Fruit fly (Drosophila melanogaster) whole organism, embryonic: ENCODE data around the gene CG31313.

Source experiments
- Abd-B ChIP-seq: fragments of 200-800 bp; sonication (Bioruptor generic); optimal IDR thresholded peaks from 2 replicates; lab custom pipeline; 2018; ENCODE audit warnings: missing biosample characterization, mild to moderate bottlenecking, missing genetic modification characterization, moderate library complexity
- Atf6 ChIP-seq: fragments of 200-800 bp; sonication (Bioruptor generic); IDR thresholded peaks from 2 replicates; pipeline ENCODE4 v1.3.6; 2022; ENCODE audit warnings: missing biosample characterization, missing genetic modification characterization
- CG10147 ChIP-seq: fragments of 200-800 bp; sonication (Bioruptor generic); optimal IDR thresholded peaks from 2 replicates; lab custom pipeline; 2019; ENCODE audit warnings: missing biosample characterization, mild to moderate bottlenecking, missing genetic modification characterization, moderate library complexity
- CG10959 ChIP-seq: fragments of 200-800 bp; sonication (Bioruptor generic); IDR thresholded peaks from 2 replicates; pipeline ENCODE4 v1.3.6; 2022; ENCODE audit warnings: missing biosample characterization, missing genetic modification characterization
- CG12659 ChIP-seq: fragments of 200-800 bp; sonication (Bioruptor generic); optimal IDR thresholded peaks from 3 replicates; lab custom pipeline; 2017; ENCODE audit warnings: mild to moderate bottlenecking, missing biosample characterization, missing genetic modification reagents, missing genetic modification characterization
- CG13424 ChIP-seq: fragments of 200-800 bp; sonication (Bioruptor generic); optimal IDR thresholded peaks from 2 replicates; lab custom pipeline; 2019; ENCODE audit warnings: missing biosample characterization, mild to moderate bottlenecking, missing genetic modification characterization, moderate library complexity
- CG13894 ChIP-seq: fragments of 200-800 bp; sonication (Bioruptor generic); optimal IDR thresholded peaks from 3 replicates; lab custom pipeline; 2018; ENCODE audit warnings: missing biosample characterization, mild to moderate bottlenecking, missing genetic modification characterization, moderate library complexity
- CG15514 ChIP-seq: fragments of 200-800 bp; sonication (Bioruptor generic); optimal IDR thresholded peaks from 3 replicates; lab custom pipeline; 2017; ENCODE audit warnings: missing biosample characterization, missing genetic modification characterization, mild to moderate bottlenecking, moderate library complexity, missing genetic modification reagents
- CG1647 ChIP-seq: fragments of 200-800 bp; sonication (Bioruptor generic); optimal IDR thresholded peaks from 3 replicates; lab custom pipeline; 2016; ENCODE audit warnings: missing biosample characterization, missing genetic modification characterization
- CG16779 ChIP-seq: fragments of 200-800 bp; sonication (Bioruptor generic); IDR thresholded peaks from 2 replicates; pipeline ENCODE4 v1.3.6; 2022; ENCODE audit warnings: missing biosample characterization, missing genetic modification characterization
- CG17829 ChIP-seq: fragments of 200-800 bp; optimal IDR thresholded peaks from 2 replicates; lab custom pipeline; 2019; ENCODE audit warnings: missing biosample characterization, mild to moderate bottlenecking, missing genetic modification characterization, moderate library complexity
- CG17912 ChIP-seq: fragments of 200-800 bp; sonication (Bioruptor generic); optimal IDR thresholded peaks from 2 replicates; lab custom pipeline; 2018; ENCODE audit warnings: missing biosample characterization, mild to moderate bottlenecking, missing genetic modification characterization
- CG18599 ChIP-seq: fragments of 200-800 bp; sonication (Bioruptor generic); optimal IDR thresholded peaks from 3 replicates; lab custom pipeline; 2017; ENCODE audit warnings: missing biosample characterization, missing genetic modification characterization, mild to moderate bottlenecking, moderate library complexity, missing genetic modification reagents
- CG18619 ChIP-seq: fragments of 200-800 bp; sonication (Bioruptor generic); optimal IDR thresholded peaks from 3 replicates; lab custom pipeline; 2017; ENCODE audit warnings: missing biosample characterization, mild to moderate bottlenecking, missing genetic modification characterization
- CG2129 ChIP-seq: fragments of 200-800 bp; sonication (Bioruptor generic); IDR thresholded peaks from 2 replicates; pipeline ENCODE4 v1.3.6; 2022; ENCODE audit warnings: missing biosample characterization, missing genetic modification characterization; ENCODE audit not compliant: partially characterized antibody
- CG2202 ChIP-seq: fragments of 200-800 bp; sonication (Bioruptor generic); optimal IDR thresholded peaks from 2 replicates; lab custom pipeline; 2018; ENCODE audit warnings: missing biosample characterization, mild to moderate bottlenecking, missing genetic modification characterization
- CG34224 ChIP-seq: fragments of 200-800 bp; sonication (Bioruptor generic); IDR thresholded peaks from 3 replicates; pipeline ENCODE4 v1.3.6; 2022; ENCODE audit warnings: missing biosample characterization, missing genetic modification characterization; ENCODE audit not compliant: partially characterized antibody
- CG4360 ChIP-seq: fragments of 200-800 bp; sonication (Bioruptor generic); IDR thresholded peaks from 2 replicates; pipeline ENCODE4 v1.3.6; 2022; ENCODE audit warnings: missing biosample characterization, missing genetic modification characterization
- CG6791 ChIP-seq: fragments of 200-800 bp; sonication (Bioruptor generic); IDR thresholded peaks from 3 replicates; pipeline ENCODE4 v1.3.6; 2022; ENCODE audit warnings: missing biosample characterization, missing genetic modification characterization; ENCODE audit not compliant: partially characterized antibody
- CG7786 ChIP-seq: fragments of 200-800 bp; sonication (Bioruptor generic); optimal IDR thresholded peaks from 2 replicates; lab custom pipeline; 2016; ENCODE audit warnings: missing biosample characterization, missing genetic modification characterization
- CG7987 ChIP-seq: fragments of 200-800 bp; sonication (Bioruptor generic); optimal IDR thresholded peaks from 2 replicates; lab custom pipeline; 2018; ENCODE audit warnings: missing biosample characterization, mild to moderate bottlenecking, missing genetic modification characterization, moderate library complexity
- CG8281 ChIP-seq: fragments of 200-800 bp; sonication (Bioruptor generic); optimal IDR thresholded peaks from 2 replicates; lab custom pipeline; 2018; ENCODE audit warnings: missing biosample characterization, mild to moderate bottlenecking, missing genetic modification characterization, moderate library complexity
- CG9932 ChIP-seq: fragments of 200-800 bp; sonication (Bioruptor generic); IDR thresholded peaks from 2 replicates; pipeline ENCODE4 v1.3.6; 2022; ENCODE audit warnings: missing biosample characterization, missing genetic modification characterization
- Dbx ChIP-seq: fragments of 200-800 bp; sonication (Bioruptor generic); IDR thresholded peaks from 3 replicates; pipeline ENCODE4 v1.3.6; 2022; ENCODE audit warnings: missing biosample characterization, missing genetic modification characterization
- Dip2 ChIP-seq: fragments of 200-800 bp; sonication (Bioruptor generic); IDR thresholded peaks from 2 replicates; pipeline ENCODE4 v1.3.6; 2022; ENCODE audit warnings: missing biosample characterization, missing genetic modification characterization
- Fer1 ChIP-seq: fragments of 200-800 bp; sonication (Bioruptor generic); optimal IDR thresholded peaks from 2 replicates; lab custom pipeline; 2017; ENCODE audit warnings: missing biosample characterization, mild to moderate bottlenecking, missing genetic modification characterization
- H2.0 ChIP-seq: fragments of 200-800 bp; sonication (Bioruptor generic); IDR thresholded peaks from 2 replicates; pipeline ENCODE4 v1.3.6; 2022; ENCODE audit warnings: missing biosample characterization, missing genetic modification characterization
- HmgD ChIP-seq: fragments of 200-800 bp; sonication (Bioruptor generic); optimal IDR thresholded peaks from 3 replicates; lab custom pipeline; 2016; ENCODE audit warnings: missing biosample characterization, missing genetic modification characterization
- Hr51 ChIP-seq, 2 experiments: fragments of 200-800 bp; sonication (Bioruptor generic); optimal IDR thresholded peaks; 2 replicates in 1 of 2; 3 replicates in 1 of 2; lab custom pipeline; 2016 to 2018; ENCODE audit warnings: missing biosample characterization in 2 of 2, missing genetic modification characterization in 2 of 2, mild to moderate bottlenecking in 1 of 2, moderate library complexity in 1 of 2
- Max ChIP-seq: fragments of 200-800 bp; sonication (Bioruptor generic); optimal IDR thresholded peaks from 2 replicates; lab custom pipeline; 2016; ENCODE audit warnings: missing biosample characterization, mild to moderate bottlenecking, missing genetic modification characterization
- Nf-YA ChIP-seq: fragments of 200-800 bp; sonication (Bioruptor generic); IDR thresholded peaks from 2 replicates; pipeline ENCODE4 v1.3.6; 2022; ENCODE audit warnings: missing biosample characterization, missing genetic modification characterization
- Oaz ChIP-seq: fragments of 200-800 bp; sonication (Bioruptor generic); IDR thresholded peaks from 2 replicates; pipeline ENCODE4 v1.3.6; 2022; ENCODE audit warnings: missing biosample characterization, missing genetic modification characterization
- az2 ChIP-seq: fragments of 200-800 bp; sonication (Bioruptor generic); optimal IDR thresholded peaks from 3 replicates; lab custom pipeline; 2016; ENCODE audit warnings: missing biosample characterization, missing genetic modification characterization
- chinmo ChIP-seq: fragments of 200-800 bp; sonication (Bioruptor generic); IDR thresholded peaks from 4 replicates; pipeline ENCODE4 v1.3.6; 2022; ENCODE audit warnings: missing biosample characterization, missing genetic modification characterization; ENCODE audit not compliant: partially characterized antibody
- crp ChIP-seq, 2 experiments: fragments of 200-800 bp; sonication (Bioruptor generic); optimal IDR thresholded peaks; 2 replicates in 1 of 2; 3 replicates in 1 of 2; lab custom pipeline; 2017; ENCODE audit warnings: missing biosample characterization in 2 of 2, missing genetic modification characterization in 2 of 2, mild to moderate bottlenecking in 1 of 2, moderate library complexity in 1 of 2
- dpn ChIP-seq, 2 experiments: fragments of 200-800 bp; sonication (Bioruptor generic); optimal IDR thresholded peaks; 3 replicates each; lab custom pipeline; 2016; ENCODE audit warnings: missing biosample characterization in 2 of 2, missing genetic modification characterization in 2 of 2
- ems ChIP-seq: fragments of 200-800 bp; sonication (Bioruptor generic); optimal IDR thresholded peaks from 3 replicates; lab custom pipeline; 2016; ENCODE audit warnings: missing biosample characterization, missing genetic modification characterization
- en ChIP-seq: fragments of 200-800 bp; sonication (Bioruptor generic); optimal IDR thresholded peaks from 2 replicates; lab custom pipeline; 2016; ENCODE audit warnings: missing biosample characterization, missing genetic modification characterization
- grau ChIP-seq: fragments of 200-800 bp; optimal IDR thresholded peaks from 3 replicates; lab custom pipeline; 2019; ENCODE audit warnings: missing biosample characterization, mild to moderate bottlenecking, missing genetic modification characterization, moderate library complexity
- gsb-n ChIP-seq: fragments of 200-800 bp; sonication (Bioruptor generic); optimal IDR thresholded peaks from 3 replicates; lab custom pipeline; 2018; ENCODE audit warnings: missing biosample characterization, mild to moderate bottlenecking, missing genetic modification characterization
- lmd ChIP-seq: fragments of 200-800 bp; sonication (Bioruptor generic); IDR thresholded peaks from 2 replicates; pipeline ENCODE4 v1.3.6; 2022; ENCODE audit warnings: missing biosample characterization, missing genetic modification characterization
- nau ChIP-seq: fragments of 200-800 bp; sonication (Bioruptor generic); optimal IDR thresholded peaks from 3 replicates; lab custom pipeline; 2017; ENCODE audit warnings: missing biosample characterization, mild to moderate bottlenecking, missing genetic modification characterization, missing genetic modification reagents
- nmo ChIP-seq: fragments of 200-800 bp; sonication (Bioruptor generic); optimal IDR thresholded peaks from 2 replicates; lab custom pipeline; 2018; ENCODE audit warnings: missing biosample characterization, mild to moderate bottlenecking, missing genetic modification characterization, moderate library complexity
- pzg ChIP-seq: fragments of 200-800 bp; sonication (Bioruptor generic); optimal IDR thresholded peaks from 3 replicates; lab custom pipeline; 2018; ENCODE audit warnings: missing biosample characterization, mild to moderate bottlenecking, missing genetic modification characterization, moderate library complexity
- ranshi ChIP-seq: fragments of 200-800 bp; sonication (Bioruptor generic); IDR thresholded peaks from 2 replicates; pipeline ENCODE4 v1.3.6; 2022; ENCODE audit warnings: missing biosample characterization, missing genetic modification characterization
- sens ChIP-seq: fragments of 200-800 bp; sonication (Bioruptor generic); peaks from one replicate; lab custom pipeline; 2016; ENCODE audit warnings: missing biosample characterization, missing genetic modification characterization
- sr ChIP-seq: fragments of 200-800 bp; sonication (Bioruptor generic); IDR thresholded peaks from 3 replicates; pipeline ENCODE4 v1.3.6; 2022; ENCODE audit warnings: missing biosample characterization, missing genetic modification characterization
- tgo ChIP-seq: fragments of 200-800 bp; sonication (Bioruptor generic); IDR thresholded peaks from 3 replicates; pipeline ENCODE4 v1.3.6; 2022; ENCODE audit warnings: missing biosample characterization, missing genetic modification characterization
- zfh1 ChIP-seq: fragments of 200-800 bp; sonication (Bioruptor generic); IDR thresholded peaks from 3 replicates; pipeline ENCODE4 v1.3.6; 2022; ENCODE audit warnings: missing biosample characterization, missing genetic modification characterization

Gene CG31313

DNA sequence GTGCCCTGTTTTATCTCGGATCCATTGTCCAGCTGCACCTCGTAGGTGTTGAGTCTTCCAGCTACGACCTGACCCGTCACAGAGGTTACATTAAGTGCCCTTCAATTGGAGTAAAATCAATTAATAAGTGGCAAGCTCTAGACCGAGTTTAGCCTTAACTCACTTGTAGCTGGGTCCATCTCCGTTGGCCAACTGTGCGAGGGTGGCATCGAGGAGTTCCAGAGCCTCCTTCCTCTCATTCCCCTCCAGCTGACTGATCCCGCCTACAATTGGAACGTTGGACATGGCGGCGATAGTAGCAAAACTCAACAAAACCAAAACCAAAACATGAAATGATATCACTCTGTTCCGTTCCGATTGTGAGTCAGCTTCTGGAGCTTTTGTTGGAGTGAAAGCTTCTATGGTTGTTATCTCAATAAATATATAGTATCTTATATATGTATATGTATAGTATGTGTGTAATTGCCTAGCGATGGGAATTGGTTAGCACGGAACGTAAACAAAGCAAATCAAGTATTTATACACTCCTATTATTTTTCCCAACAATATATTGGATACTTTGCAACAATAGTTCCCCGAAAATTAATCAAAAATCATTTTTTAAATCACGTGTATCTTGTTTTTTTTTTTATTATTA, 1.4 kb upstream of the CG31313 start, which contains the start of gene CG8066 (continued):
- TF ChIP-seq CG34224 (GFP tag; lab: Robert Waterston, UW) (peak; percentile 17; the same call in 2 of the 3 replicates), CG2129 (GFP tag; lab: Robert Waterston, UW) (no peak), CG6791 (GFP tag; lab: Robert Waterston, UW) (no peak), Hr51 (GFP tag; optimal IDR thresholded peaks at IDR 0.05; lab: Kevin White, UChicago) (no peak), CG2202 (tag; lab: Kevin White, UChicago) (no peak), nau (no peak), Max (no peak), CG18619 (no peak), CG7987 (GFP tag; lab: Kevin White, UChicago) (no peak), HmgD (GFP tag; lab: Kevin White, UChicago) (no peak), dpn (GFP tag; optimal IDR thresholded peaks at IDR 0.05; lab: Kevin White, UChicago) (peak in 1 of 2 experiments; percentile 9), CG1647 (no peak), chinmo (peak; percentile 39; the same call in 1 of the 4 replicates), ranshi (GFP tag; lab: Robert Waterston, UW) (0 out of 2 replicates have a peak, but pooled peaks have one; percentile 15), Nf-YA (GFP tag; lab: Robert Waterston, UW) (no peak), CG7786 (GFP tag; lab: Kevin White, UChicago) (no peak), Fer1 (peak; percentile 44), CG18599 (GFP tag; lab: Kevin White, UChicago) (peak; percentile 49), lmd (GFP tag; lab: Robert Waterston, UW) (no peak), CG12659 (GFP tag; lab: Kevin White, UChicago) (peak; percentile 20), nmo (no peak), sr (GFP tag; lab: Robert Waterston, UW) (no peak), CG15514 (peak; percentile 51), ems (GFP tag; lab: Kevin White, UChicago) (no peak), gsb-n (no peak), Dbx (GFP tag; lab: Robert Waterston, UW) (peak; percentile 23; the same call in 1 of the 3 replicates), en (GFP tag; lab: Kevin White, UChicago) (no peak), zfh1 (GFP tag; lab: Robert Waterston, UW) (no peak), Abd-B (no peak), CG9932 (GFP tag; lab: Robert Waterston, UW) (peak; percentile 67), CG17912 (no peak), az2 (GFP tag; lab: Kevin White, UChicago) (no peak), CG16779 (no peak), H2.0 (GFP tag; lab: Robert Waterston, UW) (no peak), CG8281 (tag; lab: Kevin White, UChicago) (no peak), pzg (GFP tag; lab: Kevin White, UChicago) (no peak), CG10959 (no peak), CG4360 (GFP tag; lab: Robert Waterston, UW) (no peak), tgo (GFP tag; lab: Robert Waterston, UW) (no peak), CG17829 (tag; lab: Kevin White, UChicago) (no peak), CG13894 (peak; percentile 37), Atf6 (GFP tag; lab: Robert Waterston, UW) (0 out of 2 replicates have a peak, but pooled peaks have one; percentile 7), Dip2 (GFP tag; lab: Robert Waterston, UW) (no peak), Oaz (GFP tag; lab: Robert Waterston, UW) (no peak), CG10147 (GFP tag; lab: Kevin White, UChicago) (no peak), sens (GFP tag; lab: Kevin White, UChicago) (peak; percentile 81), CG13424 (peak; percentile 38), crp (GFP tag; optimal IDR thresholded peaks at IDR 0.05; lab: Kevin White, UChicago) (no peak), grau (tag; lab: Kevin White, UChicago) (peak; percentile 7)
